Fruit fly (Drosophila melanogaster): ENCODE data around the gene Krn.

dm6 chr3L:17624208-17624826 lies 29.8 kb downstream of the Krn start:
- TF ChIP-seq psq (optimal IDR thresholded peaks at IDR 0.05), result no peak
- no peak for TF ChIP-seq h (optimal IDR thresholded peaks at IDR 0.05)
- TF ChIP-seq Sin3A (optimal IDR thresholded peaks at IDR 0.05), result no peak
- no peak for TF ChIP-seq Myc (optimal IDR thresholded peaks at IDR 0.05)
- TF ChIP-seq insv (optimal IDR thresholded peaks at IDR 0.05), result no peak
